Worm (Caenorhabditis elegans) whole organism, L2 larva: Measurements from ENCODE around the gene F35G12.7.

Experiments used
- C34F6.9 ChIP-seq: fragments of 150-350 bp; optimal IDR thresholded peaks from 2 replicates; lab custom pipeline; 2014; ENCODE audit warnings: missing biosample characterization, missing genetic modification characterization
- F13H6.1 ChIP-seq: sonication (generic microtip); optimal IDR thresholded peaks from 2 replicates; lab custom pipeline; 2016; ENCODE audit warnings: missing genetic modification characterization, missing compliant biosample characterization
- Y55F3AM.14 ChIP-seq: fragments of 200-800 bp; sonication (Bioruptor generic); optimal IDR thresholded peaks from 2 replicates; lab custom pipeline; 2018; ENCODE audit warnings: mild to moderate bottlenecking, missing genetic modification characterization, missing compliant biosample characterization
- ZK546.5 ChIP-seq: sonication (generic microtip); optimal IDR thresholded peaks from 2 replicates; lab custom pipeline; 2017; ENCODE audit warnings: missing biosample characterization, missing genetic modification characterization
- alr-1 ChIP-seq: fragments of 150-350 bp; optimal IDR thresholded peaks from 2 replicates; lab custom pipeline; 2014; ENCODE audit warnings: missing biosample characterization, missing genetic modification characterization
- aly-2 ChIP-seq: fragments of 150-350 bp; optimal IDR thresholded peaks from 2 replicates; lab custom pipeline; 2014; ENCODE audit warnings: missing biosample characterization, missing genetic modification characterization
- ama-1 ChIP-seq: fragments of 150-350 bp; optimal IDR thresholded peaks from 2 replicates; lab custom pipeline; 2018; ENCODE audit warnings: inconsistent platforms
- blmp-1 ChIP-seq: sonication (generic microtip); optimal IDR thresholded peaks from 2 replicates; lab custom pipeline; 2017; ENCODE audit warnings: missing genetic modification characterization, mild to moderate bottlenecking, missing compliant biosample characterization, antibody characterized with exemption, moderate library complexity; ENCODE audit not compliant: insufficient read depth
- ceh-16 ChIP-seq: fragments of 150-350 bp; optimal IDR thresholded peaks from 2 replicates; lab custom pipeline; 2014; ENCODE audit warnings: missing biosample characterization, missing genetic modification characterization
- dmd-4 ChIP-seq: sonication (generic microtip); optimal IDR thresholded peaks from 2 replicates; lab custom pipeline; 2017; ENCODE audit warnings: missing biosample characterization, missing genetic modification characterization
- gmeb-1 ChIP-seq: fragments of 150-350 bp; optimal IDR thresholded peaks from 2 replicates; lab custom pipeline; 2014; ENCODE audit warnings: missing biosample characterization, missing genetic modification characterization
- lsy-2 ChIP-seq, 2 experiments: fragments of 150-350 bp in 1 of 2; sonication (generic microtip) in 1 of 2; optimal IDR thresholded peaks; 2 replicates each; lab custom pipeline; 2014 to 2017; ENCODE audit warnings: missing biosample characterization in 2 of 2, missing genetic modification characterization in 2 of 2
- mbf-1 ChIP-seq: sonication (generic microtip); optimal IDR thresholded peaks from 2 replicates; lab custom pipeline; 2017; ENCODE audit warnings: missing biosample characterization, missing genetic modification characterization
- mdl-1 ChIP-seq, 2 experiments: fragments of 150-350 bp in 1 of 2; sonication (generic microtip) in 1 of 2; optimal IDR thresholded peaks; 2 replicates each; lab custom pipeline; 2017; ENCODE audit warnings: missing biosample characterization in 2 of 2, missing genetic modification characterization in 2 of 2
- nhr-10 ChIP-seq: sonication (generic microtip); optimal IDR thresholded peaks from 2 replicates; lab custom pipeline; 2017; ENCODE audit warnings: missing biosample characterization, missing genetic modification characterization
- nhr-12 ChIP-seq: fragments of 150-350 bp; optimal IDR thresholded peaks from 2 replicates; lab custom pipeline; 2014; ENCODE audit warnings: missing biosample characterization, missing genetic modification characterization
- nhr-129 ChIP-seq: fragments of 150-350 bp; optimal IDR thresholded peaks from 2 replicates; lab custom pipeline; 2014; ENCODE audit warnings: missing biosample characterization, missing genetic modification characterization
- nhr-21 ChIP-seq: fragments of 150-350 bp; optimal IDR thresholded peaks from 2 replicates; lab custom pipeline; 2014; ENCODE audit warnings: missing biosample characterization, missing genetic modification characterization
- nhr-23 ChIP-seq: fragments of 150-350 bp; optimal IDR thresholded peaks from 2 replicates; lab custom pipeline; 2014; ENCODE audit warnings: missing biosample characterization, missing genetic modification reagents, missing genetic modification characterization
- nhr-237 ChIP-seq: fragments of 150-350 bp; optimal IDR thresholded peaks from 2 replicates; lab custom pipeline; 2014; ENCODE audit warnings: missing biosample characterization, missing genetic modification characterization
- nhr-25 ChIP-seq: fragments of 150-350 bp; sonication (generic microtip); optimal IDR thresholded peaks from 3 replicates; lab custom pipeline; 2014; ENCODE audit warnings: missing biosample characterization, missing genetic modification characterization
- nhr-6 ChIP-seq: fragments of 150-350 bp; optimal IDR thresholded peaks from 2 replicates; lab custom pipeline; 2014; ENCODE audit warnings: missing biosample characterization, missing genetic modification characterization
- nhr-77 ChIP-seq: fragments of 150-350 bp; optimal IDR thresholded peaks from 2 replicates; lab custom pipeline; 2014; ENCODE audit warnings: missing biosample characterization, missing genetic modification characterization
- peb-1 ChIP-seq: fragments of 150-350 bp; optimal IDR thresholded peaks from 2 replicates; lab custom pipeline; 2014; ENCODE audit warnings: missing biosample characterization, missing genetic modification characterization
- sma-9 ChIP-seq, 2 experiments: fragments of 150-350 bp in 1 of 2; sonication (generic microtip) in 1 of 2; optimal IDR thresholded peaks; 2 replicates each; lab custom pipeline; 2014 to 2016; ENCODE audit warnings: missing genetic modification characterization in 2 of 2, mild to moderate bottlenecking in 1 of 2, missing biosample characterization in 1 of 2, missing compliant biosample characterization in 1 of 2, missing genetic modification reagents in 1 of 2, moderate library complexity in 1 of 2
- snpc-4 ChIP-seq: fragments of 150-350 bp; optimal IDR thresholded peaks from 2 replicates; lab custom pipeline; 2014; ENCODE audit warnings: missing biosample characterization, missing genetic modification characterization
- unc-39 ChIP-seq: fragments of 150-350 bp; optimal IDR thresholded peaks from 2 replicates; lab custom pipeline; 2014; ENCODE audit warnings: missing biosample characterization, missing genetic modification characterization
- unc-55 ChIP-seq: fragments of 150-350 bp; sonication (generic microtip); optimal IDR thresholded peaks from 3 replicates; lab custom pipeline; 2014; ENCODE audit warnings: missing biosample characterization, missing genetic modification reagents, missing genetic modification characterization
- ztf-1 ChIP-seq: fragments of 200-800 bp; sonication (Bioruptor generic); conservative IDR thresholded peaks from 2 replicates; pipeline ENCODE4 v1.3.6; 2022; ENCODE audit warnings: missing genetic modification characterization, missing compliant biosample characterization
- ztf-11 ChIP-seq: sonication (generic microtip); optimal IDR thresholded peaks from 2 replicates; lab custom pipeline; 2017; ENCODE audit warnings: missing biosample characterization, missing genetic modification characterization
- ztf-4 ChIP-seq: fragments of 150-350 bp; optimal IDR thresholded peaks from 2 replicates; lab custom pipeline; 2014; ENCODE audit warnings: missing biosample characterization, missing genetic modification characterization

The F35G12.7 gene

ce11 chrIII:4626148-4626922, 39.2 kb upstream of the F35G12.7 start:
- no peak for TF ChIP-seq nhr-6 (tag; lab: Kevin White, UChicago)
- TF ChIP-seq peb-1 (tag; lab: Kevin White, UChicago): no peak
- no peak for TF ChIP-seq ZK546.5 (tag; lab: Kevin White, UChicago)
- TF ChIP-seq sma-9 (GFP tag; optimal IDR thresholded peaks at IDR 0.05; lab: Kevin White, UChicago): no peak
- TF ChIP-seq sma-9 (tag; optimal IDR thresholded peaks at IDR 0.05; lab: Kevin White, UChicago): no peak
- no peak for TF ChIP-seq Y55F3AM.14 (GFP tag; lab: Kevin White, UChicago)
- TF ChIP-seq blmp-1 (tag; lab: Kevin White, UChicago): no peak
- TF ChIP-seq, all 48 proteins: peak for 0

- TF ChIP-seq ztf-11 (tag; lab: Kevin White, UChicago) (no peak), aly-2 (tag; lab: Kevin White, UChicago) (no peak)
- TF ChIP-seq, all 48 proteins: peak for 0
These were observed 35.4 kb upstream of the F35G12.7 start, which contains the start of gene lron-5 for ce11 chrIII:4622375-4623130. TSS of gene lron-5 (plus strand) at chrIII:4623029.

ce11 chrIII:4616071-4616571, 29.0 kb upstream of the F35G12.7 start, which contains the start of gene lips-3:
TSS of gene lips-3 (plus strand) at chrIII:4616528.
- TF ChIP-seq nhr-77 (tag; lab: Kevin White, UChicago) (no peak), nhr-25 (tag; lab: Kevin White, UChicago) (peak; percentile 35), snpc-4 (tag; lab: Kevin White, UChicago) (no peak)

- TF ChIP-seq C34F6.9 (tag; lab: Kevin White, UChicago) (peak; percentile 65), ztf-4 (tag; lab: Kevin White, UChicago) (no peak), alr-1 (tag; lab: Kevin White, UChicago) (no peak), lsy-2 (tag; optimal IDR thresholded peaks at IDR 0.05; lab: Kevin White, UChicago) (peak in 1 of 2 experiments; percentile 36), ztf-11 (tag; lab: Kevin White, UChicago) (no peak), sma-9 (GFP tag; optimal IDR thresholded peaks at IDR 0.05; lab: Kevin White, UChicago) (peak; percentile 50), sma-9 (tag; optimal IDR thresholded peaks at IDR 0.05; lab: Kevin White, UChicago) (no peak), nhr-12 (no peak), Y55F3AM.14 (GFP tag; lab: Kevin White, UChicago) (no peak), dmd-4 (tag; lab: Kevin White, UChicago) (no peak), nhr-10 (no peak), ztf-1 (GFP tag; lab: Robert Waterston, UW) (no peak), ama-1 (lab: Kevin White, UChicago) (no peak), mdl-1 (tag; optimal IDR thresholded peaks at IDR 0.05; lab: Kevin White, UChicago) (no peak), unc-39 (no peak), F13H6.1 (tag; lab: Kevin White, UChicago) (peak; percentile 30), nhr-21 (tag; lab: Kevin White, UChicago) (no peak), ceh-16 (tag; lab: Kevin White, UChicago) (no peak), mbf-1 (tag; lab: Kevin White, UChicago) (no peak), nhr-25 (tag; lab: Kevin White, UChicago) (peak; percentile 47), gmeb-1 (tag; lab: Kevin White, UChicago) (no peak), nhr-129 (peak; percentile 7), snpc-4 (tag; lab: Kevin White, UChicago) (no peak), nhr-23 (tag; lab: Kevin White, UChicago) (no peak), nhr-237 (tag; lab: Kevin White, UChicago) (no peak), unc-55 (GFP tag; lab: Kevin White, UChicago) (peak; percentile 36), nhr-6 (tag; lab: Kevin White, UChicago) (no peak)
These were observed 25.3 kb upstream of the F35G12.7 start, which contains the start of gene sel-2 for ce11 chrIII:4612334-4612953. TSS of gene sel-2 (minus strand) at chrIII:4612384.
